Fruit fly (Drosophila melanogaster) whole organism, embryonic: ENCODE measurements around the gene Dred.

ENCODE experiments used
- Atf3 ChIP-seq: fragments of 200-800 bp; sonication (Bioruptor generic); optimal IDR thresholded peaks from 3 replicates; lab custom pipeline; 2016; ENCODE audit warnings: missing biosample characterization, missing genetic modification characterization
- BEAF-32 ChIP-seq: fragments of 200-800 bp; sonication (Bioruptor generic); optimal IDR thresholded peaks from 3 replicates; lab custom pipeline; 2017; ENCODE audit warnings: missing biosample characterization, missing genetic modification characterization, mild to moderate bottlenecking, moderate library complexity, missing genetic modification reagents
- Blimp-1 ChIP-seq: fragments of 200-800 bp; sonication (Bioruptor generic); optimal IDR thresholded peaks from 3 replicates; lab custom pipeline; 2018; ENCODE audit warnings: missing biosample characterization, missing genetic modification characterization, mild to moderate bottlenecking, moderate library complexity, missing genetic modification reagents
- CG10431 ChIP-seq: fragments of 200-800 bp; sonication (Bioruptor generic); optimal IDR thresholded peaks from 3 replicates; lab custom pipeline; 2018; ENCODE audit warnings: missing biosample characterization, mild to moderate bottlenecking, missing genetic modification characterization
- CG14014 ChIP-seq: fragments of 200-800 bp; sonication (Bioruptor generic); IDR thresholded peaks from 2 replicates; pipeline ENCODE4 v1.3.6; 2022; ENCODE audit warnings: missing biosample characterization, missing genetic modification characterization
- CG17802 ChIP-seq: fragments of 200-800 bp; sonication (Bioruptor generic); optimal IDR thresholded peaks from 2 replicates; lab custom pipeline; 2018; ENCODE audit warnings: missing biosample characterization, mild to moderate bottlenecking, missing genetic modification characterization, moderate library complexity
- CG18011 ChIP-seq: fragments of 200-800 bp; sonication (Bioruptor generic); optimal IDR thresholded peaks from 2 replicates; lab custom pipeline; 2017; ENCODE audit warnings: missing biosample characterization, missing genetic modification characterization, mild to moderate bottlenecking, moderate library complexity, missing genotype
- CG2129 ChIP-seq: fragments of 200-800 bp; sonication (Bioruptor generic); IDR thresholded peaks from 2 replicates; pipeline ENCODE4 v1.3.6; 2022; ENCODE audit warnings: missing biosample characterization, missing genetic modification characterization; ENCODE audit not compliant: partially characterized antibody
- CG2875 ChIP-seq: fragments of 200-800 bp; sonication (Bioruptor generic); optimal IDR thresholded peaks from 2 replicates; lab custom pipeline; 2017; ENCODE audit warnings: missing biosample characterization, mild to moderate bottlenecking, missing genetic modification characterization, missing genetic modification reagents
- CG30020 ChIP-seq: fragments of 200-800 bp; optimal IDR thresholded peaks from 2 replicates; lab custom pipeline; 2019; ENCODE audit warnings: missing biosample characterization, mild to moderate bottlenecking, missing genetic modification characterization, moderate library complexity
- CG32767 ChIP-seq: fragments of 200-800 bp; sonication (Bioruptor generic); IDR thresholded peaks from 2 replicates; pipeline ENCODE4 v1.3.6; 2022; ENCODE audit warnings: missing biosample characterization, missing genetic modification characterization
- CG34224 ChIP-seq: fragments of 200-800 bp; sonication (Bioruptor generic); IDR thresholded peaks from 3 replicates; pipeline ENCODE4 v1.3.6; 2022; ENCODE audit warnings: missing biosample characterization, missing genetic modification characterization; ENCODE audit not compliant: partially characterized antibody
- CG7556 ChIP-seq: fragments of 200-800 bp; sonication (Bioruptor generic); optimal IDR thresholded peaks from 2 replicates; lab custom pipeline; 2017; ENCODE audit warnings: missing biosample characterization, mild to moderate bottlenecking, missing genetic modification characterization
- CG8290 ChIP-seq, 3 experiments: fragments of 200-800 bp; sonication (Bioruptor generic); optimal IDR thresholded peaks; 2 replicates each; lab custom pipeline; 2016 to 2019; ENCODE audit warnings: missing biosample characterization in 3 of 3, missing genetic modification characterization in 3 of 3, mild to moderate bottlenecking in 2 of 3, moderate library complexity in 1 of 3
- CG8388 ChIP-seq: fragments of 200-800 bp; sonication (Bioruptor generic); optimal IDR thresholded peaks from 2 replicates; lab custom pipeline; 2019; ENCODE audit warnings: missing biosample characterization, mild to moderate bottlenecking, missing genetic modification characterization, moderate library complexity
- CG9932 ChIP-seq: fragments of 200-800 bp; sonication (Bioruptor generic); IDR thresholded peaks from 2 replicates; pipeline ENCODE4 v1.3.6; 2022; ENCODE audit warnings: missing biosample characterization, missing genetic modification characterization
- D ChIP-seq, 2 experiments: fragments of 200-800 bp in 1 of 2; fragments of >200 bp in 1 of 2; sonication (Bioruptor generic) in 1 of 2; optimal IDR thresholded peaks; 2 replicates in 1 of 2; 3 replicates in 1 of 2; lab custom pipeline; 2017; ENCODE audit warnings: mild to moderate bottlenecking in 1 of 2, missing biosample characterization in 1 of 2, missing genetic modification characterization in 1 of 2, missing genetic modification reagents in 1 of 2
- D19A ChIP-seq: fragments of 200-800 bp; optimal IDR thresholded peaks from 3 replicates; lab custom pipeline; 2019; ENCODE audit warnings: missing biosample characterization, mild to moderate bottlenecking, missing genetic modification characterization, moderate library complexity
- Dad ChIP-seq: fragments of 200-800 bp; sonication (Bioruptor generic); optimal IDR thresholded peaks from 3 replicates; lab custom pipeline; 2016; ENCODE audit warnings: missing biosample characterization, missing genetic modification characterization
- Dp ChIP-seq: fragments of 200-800 bp; sonication (Bioruptor generic); optimal IDR thresholded peaks from 2 replicates; lab custom pipeline; 2018; ENCODE audit warnings: missing biosample characterization, mild to moderate bottlenecking, missing genetic modification characterization, moderate library complexity
- Gug ChIP-seq: fragments of 200-800 bp; sonication (Bioruptor generic); IDR thresholded peaks from 4 replicates; pipeline ENCODE4 v1.3.6; 2022; ENCODE audit warnings: missing biosample characterization, missing genetic modification characterization
- Hmr ChIP-seq: fragments of 200-800 bp; sonication (Bioruptor generic); optimal IDR thresholded peaks from 3 replicates; lab custom pipeline; 2017; ENCODE audit warnings: mild to moderate bottlenecking, missing biosample characterization, missing genetic modification reagents, missing genetic modification characterization
- Lpt ChIP-seq: fragments of >200 bp; optimal IDR thresholded peaks from 2 replicates; lab custom pipeline; 2018; ENCODE audit warnings: missing biosample characterization, missing genetic modification characterization
- NK7.1 ChIP-seq: fragments of 200-800 bp; sonication (Bioruptor generic); optimal IDR thresholded peaks from 3 replicates; lab custom pipeline; 2016; ENCODE audit warnings: missing biosample characterization, missing genetic modification characterization
- Nf-YB ChIP-seq: fragments of 200-800 bp; sonication (Bioruptor generic); optimal IDR thresholded peaks from 3 replicates; lab custom pipeline; 2019; ENCODE audit warnings: missing biosample characterization, mild to moderate bottlenecking, missing genetic modification characterization, moderate library complexity
- Stat92E ChIP-seq, 3 experiments: fragments of >200 bp in 2 of 3; fragments of 200-800 bp in 1 of 3; sonication (Bioruptor generic) in 1 of 3; optimal IDR thresholded peaks; 2 replicates each; lab custom pipeline; 2017 to 2019; ENCODE audit warnings: missing biosample characterization in 3 of 3, missing genetic modification characterization in 3 of 3, mild to moderate bottlenecking in 1 of 3, moderate library complexity in 1 of 3
- Tbp ChIP-seq: fragments of >200 bp; optimal IDR thresholded peaks from 2 replicates; lab custom pipeline; 2018; ENCODE audit warnings: missing biosample characterization, missing genetic modification characterization
- Trl ChIP-seq, 3 experiments: fragments of >200 bp in 2 of 3; fragments of 200-800 bp in 1 of 3; sonication (Bioruptor generic) in 1 of 3; optimal IDR thresholded peaks; 2 replicates in 1 of 3; 3 replicates in 2 of 3; lab custom pipeline; 2016 to 2017; ENCODE audit warnings: missing biosample characterization in 1 of 3, missing genetic modification characterization in 1 of 3
- al ChIP-seq: fragments of 200-800 bp; sonication (Bioruptor generic); IDR thresholded peaks from 2 replicates; pipeline ENCODE4 v1.3.6; 2022; ENCODE audit warnings: missing biosample characterization, missing genetic modification characterization
- ara ChIP-seq: fragments of 200-800 bp; sonication (Bioruptor generic); IDR thresholded peaks from 2 replicates; pipeline ENCODE4 v1.3.6; 2022; ENCODE audit warnings: missing biosample characterization, missing genetic modification characterization
- croc ChIP-seq: fragments of 200-800 bp; sonication (Bioruptor generic); conservative IDR thresholded peaks from 3 replicates; pipeline ENCODE4 v1.3.6; 2022; ENCODE audit warnings: missing biosample characterization, missing genetic modification characterization
- crp ChIP-seq, 2 experiments: fragments of 200-800 bp; sonication (Bioruptor generic); optimal IDR thresholded peaks; 2 replicates in 1 of 2; 3 replicates in 1 of 2; lab custom pipeline; 2017; ENCODE audit warnings: missing biosample characterization in 2 of 2, missing genetic modification characterization in 2 of 2, mild to moderate bottlenecking in 1 of 2, moderate library complexity in 1 of 2
- dysf ChIP-seq: fragments of 200-800 bp; sonication (Bioruptor generic); IDR thresholded peaks from 3 replicates; pipeline ENCODE4 v1.3.6; 2022; ENCODE audit warnings: missing biosample characterization, missing genetic modification characterization
- fd102C ChIP-seq: fragments of 200-800 bp; sonication (Bioruptor generic); optimal IDR thresholded peaks from 2 replicates; lab custom pipeline; 2018; ENCODE audit warnings: missing biosample characterization, mild to moderate bottlenecking, missing genetic modification characterization, moderate library complexity
- hbn ChIP-seq: fragments of 200-800 bp; sonication (Bioruptor generic); IDR thresholded peaks from 2 replicates; pipeline ENCODE4 v1.3.6; 2022; ENCODE audit warnings: missing biosample characterization, missing genetic modification characterization; ENCODE audit not compliant: partially characterized antibody
- hth ChIP-seq: fragments of >200 bp; optimal IDR thresholded peaks from 2 replicates; lab custom pipeline; 2017; ENCODE audit warnings: inconsistent platforms
- kah ChIP-seq: fragments of 200-800 bp; sonication (Bioruptor generic); optimal IDR thresholded peaks from 2 replicates; lab custom pipeline; 2018; ENCODE audit warnings: missing biosample characterization, mild to moderate bottlenecking, missing genetic modification characterization
- kni ChIP-seq: fragments of 200-800 bp; sonication (Bioruptor generic); optimal IDR thresholded peaks from 3 replicates; lab custom pipeline; 2017; ENCODE audit warnings: mild to moderate bottlenecking, missing biosample characterization, missing genetic modification reagents, missing genetic modification characterization
- odd ChIP-seq: fragments of 200-800 bp; sonication (Bioruptor generic); optimal IDR thresholded peaks from 2 replicates; lab custom pipeline; 2017; ENCODE audit warnings: missing biosample characterization, mild to moderate bottlenecking, missing genetic modification characterization
- onecut ChIP-seq: fragments of 200-800 bp; sonication (Bioruptor generic); IDR thresholded peaks from 2 replicates; pipeline ENCODE4 v1.3.6; 2022; ENCODE audit warnings: missing biosample characterization, missing genetic modification characterization
- pan ChIP-seq, 4 experiments: fragments of >200 bp in 3 of 4; fragments of 200-800 bp in 1 of 4; sonication (Bioruptor generic) in 1 of 4; optimal IDR thresholded peaks in 3 of 4; IDR thresholded peaks in 1 of 4; 2 replicates each; pipeline versions ENCODE4 v1.3.6 to Lab custom; 2017 to 2022; ENCODE audit warnings: missing biosample characterization in 2 of 4, missing genetic modification characterization in 2 of 4, mixed read lengths in 1 of 4
- pho ChIP-seq: fragments of 200-800 bp; sonication (Bioruptor generic); optimal IDR thresholded peaks from 2 replicates; lab custom pipeline; 2016; ENCODE audit warnings: missing biosample characterization, missing genetic modification characterization
- pita ChIP-seq: fragments of 200-800 bp; sonication (Bioruptor generic); optimal IDR thresholded peaks from 2 replicates; lab custom pipeline; 2017; ENCODE audit warnings: missing biosample characterization, mild to moderate bottlenecking, missing genetic modification characterization
- ro ChIP-seq: fragments of 200-800 bp; sonication (Bioruptor generic); IDR thresholded peaks from 2 replicates; pipeline ENCODE4 v1.3.6; 2022; ENCODE audit warnings: missing biosample characterization, missing genetic modification characterization
- stc ChIP-seq: fragments of 200-800 bp; sonication (Bioruptor generic); IDR thresholded peaks from 2 replicates; pipeline ENCODE4 v1.3.6; 2022; ENCODE audit warnings: missing biosample characterization, missing genetic modification characterization
- vnd ChIP-seq: fragments of 200-800 bp; sonication (Bioruptor generic); IDR thresholded peaks from 3 replicates; pipeline ENCODE4 v1.3.6; 2022; ENCODE audit warnings: missing biosample characterization, missing genetic modification characterization; ENCODE audit not compliant: partially characterized antibody
- wdn ChIP-seq: fragments of 200-800 bp; sonication (Bioruptor generic); IDR thresholded peaks from 2 replicates; pipeline ENCODE4 v1.3.6; 2022; ENCODE audit warnings: missing biosample characterization, missing genetic modification characterization

Dred gene

DNA sequence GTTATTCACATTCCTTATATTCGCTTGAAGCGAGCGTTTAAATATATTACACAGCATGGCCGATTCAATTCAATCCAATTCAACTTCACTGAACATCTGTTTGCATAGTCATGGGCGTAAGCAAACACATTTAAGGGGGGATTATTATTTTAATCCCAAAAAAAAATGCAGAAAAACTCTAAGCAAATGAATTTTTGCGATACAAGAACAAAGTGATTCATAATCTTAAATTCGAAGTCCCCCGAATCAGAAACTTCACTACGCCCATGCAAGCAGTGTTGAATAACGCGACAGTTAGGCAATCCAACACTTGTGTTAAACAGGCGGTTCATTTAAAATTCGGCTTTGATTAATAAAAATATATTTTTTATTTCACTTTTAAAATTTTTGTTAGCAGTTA lies 46.4 kb upstream of the Dred start, which contains the start of gene CG14100 (continued):
- peak; percentile 100 for TF ChIP-seq CG14014 (GFP tag; lab: Robert Waterston, UW)
- TF ChIP-seq NK7.1: peak; percentile 100
- peak; percentile 100 for TF ChIP-seq CG8388 (GFP tag; lab: Kevin White, UChicago)
- TF ChIP-seq pho (GFP tag; lab: Kevin White, UChicago): peak; percentile 100
- TF ChIP-seq Hmr (GFP tag; lab: Kevin White, UChicago): peak; percentile 100
- TF ChIP-seq stc: peak; percentile 100
- peak; percentile 94 for TF ChIP-seq CG30020
- peak; percentile 100 for TF ChIP-seq dysf (GFP tag; lab: Robert Waterston, UW)
- peak; percentile 100 for TF ChIP-seq CG32767 (GFP tag; lab: Robert Waterston, UW)
- peak; percentile 100 for TF ChIP-seq ro (GFP tag; lab: Robert Waterston, UW)
- no peak for TF ChIP-seq pita
- peak; percentile 99 for TF ChIP-seq fd102C
- peak; percentile 100 for TF ChIP-seq Atf3 (GFP tag; lab: Kevin White, UChicago)
- TF ChIP-seq ara (GFP tag; lab: Robert Waterston, UW): peak; percentile 100
- peak; percentile 100 for TF ChIP-seq kah (GFP tag; lab: Kevin White, UChicago)
- TF ChIP-seq Dad (GFP tag; lab: Kevin White, UChicago): peak; percentile 100
- TF ChIP-seq onecut (GFP tag; lab: Robert Waterston, UW): peak; percentile 100
- TF ChIP-seq vnd: peak; percentile 8; the same call in 1 of the 3 replicates
- peak; percentile 100 for TF ChIP-seq CG8290 (GFP tag; optimal IDR thresholded peaks at IDR 0.05; lab: Kevin White, UChicago)
- peak; percentile 100 for TF ChIP-seq CG8290 (tag; optimal IDR thresholded peaks at IDR 0.05; lab: Kevin White, UChicago)
- peak; percentile 94 to 95 for TF ChIP-seq crp (GFP tag; optimal IDR thresholded peaks at IDR 0.05; lab: Kevin White, UChicago)
- TF ChIP-seq Gug (GFP tag; lab: Robert Waterston, UW): peak; percentile 100
- TF ChIP-seq Lpt (GFP tag; lab: Kevin White, UChicago): no peak
- no peak for TF ChIP-seq hbn (GFP tag; lab: Robert Waterston, UW)
- peak; percentile 100 for TF ChIP-seq kni (GFP tag; lab: Kevin White, UChicago)
- TF ChIP-seq Blimp-1: peak; percentile 100
- TF ChIP-seq pan (optimal IDR thresholded peaks at IDR 0.05; lab: Kevin White, UChicago): no peak
- peak in 1 of 2 experiments; percentile 100 for TF ChIP-seq pan (GFP tag; optimal IDR thresholded peaks at IDR 0.05 in 1 of 2, IDR thresholded peaks at IDR 0.05 in 1 of 2)
- peak; percentile 99 for TF ChIP-seq CG10431 (GFP tag; lab: Kevin White, UChicago)
- peak; percentile 94 for TF ChIP-seq Dp
- TF ChIP-seq D (optimal IDR thresholded peaks at IDR 0.05; lab: Kevin White, UChicago): no peak
- peak; percentile 100 for TF ChIP-seq D (GFP tag; optimal IDR thresholded peaks at IDR 0.05; lab: Kevin White, UChicago)
- TF ChIP-seq BEAF-32 (GFP tag; lab: Kevin White, UChicago): peak; percentile 63
- TF ChIP-seq croc (GFP tag; lab: Robert Waterston, UW): peak; percentile 100
- peak; percentile 49; the same call in 1 of the 3 replicates for TF ChIP-seq CG34224 (GFP tag; lab: Robert Waterston, UW)
- TF ChIP-seq CG17802 (tag; lab: Kevin White, UChicago): peak; percentile 97
- peak; percentile 94 for TF ChIP-seq Nf-YB (GFP tag; lab: Kevin White, UChicago)
- peak; percentile 95 for TF ChIP-seq CG18011 (GFP tag; lab: Kevin White, UChicago)
- peak; percentile 100 for TF ChIP-seq CG9932 (GFP tag; lab: Robert Waterston, UW)
- peak in 1 of 3 experiments; percentile 100 for TF ChIP-seq Stat92E (GFP tag; optimal IDR thresholded peaks at IDR 0.05; lab: Kevin White, UChicago)
- no peak for TF ChIP-seq Tbp (GFP tag; lab: Kevin White, UChicago)
- peak; percentile 100 for TF ChIP-seq CG2875 (GFP tag; lab: Kevin White, UChicago)
- peak; percentile 98 for TF ChIP-seq D19A
- peak; percentile 100 for TF ChIP-seq al (GFP tag; lab: Robert Waterston, UW)
- TF ChIP-seq wdn (GFP tag; lab: Robert Waterston, UW): peak; percentile 100
- no peak for TF ChIP-seq Trl (optimal IDR thresholded peaks at IDR 0.05; lab: Kevin White, UChicago)
- TF ChIP-seq Trl (GFP tag; optimal IDR thresholded peaks at IDR 0.05; lab: Kevin White, UChicago): peak; percentile 100
- no peak for TF ChIP-seq CG2129 (GFP tag; lab: Robert Waterston, UW)
- peak; percentile 100 for TF ChIP-seq CG7556 (GFP tag; lab: Kevin White, UChicago)
- peak; percentile 100 for TF ChIP-seq odd
- no peak for TF ChIP-seq hth
